Worm (Caenorhabditis elegans) whole organism, young adult: ENCODE data around the gene T13C5.6.

Experiments
- B0261.1 ChIP-seq: sonication (generic microtip); optimal IDR thresholded peaks from 2 replicates; lab custom pipeline; 2016; ENCODE audit warnings: mild to moderate bottlenecking, missing genetic modification characterization, moderate library complexity, missing compliant biosample characterization
- F10E7.11 ChIP-seq: sonication (generic microtip); optimal IDR thresholded peaks from 2 replicates; lab custom pipeline; 2017; ENCODE audit warnings: mild to moderate bottlenecking, missing genetic modification characterization, moderate library complexity, missing compliant biosample characterization
- F23B12.7 ChIP-seq: sonication (generic microtip); optimal IDR thresholded peaks from 2 replicates; lab custom pipeline; 2017; ENCODE audit warnings: missing genetic modification characterization, mild to moderate bottlenecking, missing compliant biosample characterization, antibody characterized with exemption, moderate library complexity; ENCODE audit not compliant: insufficient read depth
- F39B2.1 ChIP-seq: fragments of 200-800 bp; sonication (Bioruptor generic); IDR thresholded peaks from 2 replicates; pipeline ENCODE4 v1.3.6; 2022; ENCODE audit warnings: missing genetic modification reagents, missing genetic modification characterization, missing compliant biosample characterization
- F52B5.7 ChIP-seq: sonication (generic microtip); optimal IDR thresholded peaks from 2 replicates; lab custom pipeline; 2016; ENCODE audit warnings: mild to moderate bottlenecking, missing genetic modification characterization, missing compliant biosample characterization
- F57A8.1 ChIP-seq: fragments of 200-800 bp; sonication (Bioruptor generic); optimal IDR thresholded peaks from 2 replicates; lab custom pipeline; 2018; ENCODE audit warnings: mild to moderate bottlenecking, missing genetic modification characterization, moderate library complexity, missing compliant biosample characterization
- Y53F4B.3 ChIP-seq: fragments of 200-800 bp; sonication (Bioruptor generic); IDR thresholded peaks from 2 replicates; pipeline ENCODE4 v1.3.6; 2022; ENCODE audit warnings: missing genetic modification reagents, missing genetic modification characterization, missing compliant biosample characterization
- Y53G8AR.9 ChIP-seq: fragments of 200-800 bp; sonication (Bioruptor generic); conservative IDR thresholded peaks from 2 replicates; pipeline ENCODE4 v1.3.6; 2022; ENCODE audit warnings: missing genetic modification reagents, missing genetic modification characterization, missing compliant biosample characterization
- Y67H2A.10 ChIP-seq: fragments of 200-800 bp; sonication (Bioruptor generic); conservative IDR thresholded peaks from 2 replicates; pipeline ENCODE4 v1.3.6; 2022; ENCODE audit warnings: missing genetic modification reagents, missing genetic modification characterization, missing compliant biosample characterization
- aptf-2 ChIP-seq: fragments of 200-800 bp; sonication (Bioruptor generic); conservative IDR thresholded peaks from 2 replicates; pipeline ENCODE4 v1.3.6; 2022; ENCODE audit warnings: missing genetic modification reagents, missing genetic modification characterization, missing compliant biosample characterization
- attf-6 ChIP-seq: fragments of 200-800 bp; sonication (Bioruptor generic); IDR thresholded peaks from 2 replicates; pipeline ENCODE4 v1.3.6; 2022; ENCODE audit warnings: missing genetic modification reagents, missing genetic modification characterization, missing compliant biosample characterization
- bed-2 ChIP-seq: fragments of 200-800 bp; sonication (Bioruptor generic); IDR thresholded peaks from 2 replicates; pipeline ENCODE4 v1.3.6; 2022; ENCODE audit warnings: missing genetic modification reagents, missing genetic modification characterization, missing compliant biosample characterization
- cebp-1 ChIP-seq, 2 experiments: fragments of 200-800 bp in 1 of 2; sonication (Bioruptor generic) in 1 of 2; sonication (generic microtip) in 1 of 2; IDR thresholded peaks in 1 of 2; optimal IDR thresholded peaks in 1 of 2; 2 replicates each; pipeline versions ENCODE4 v1.3.6 to Lab custom; 2017 to 2022; ENCODE audit warnings: missing compliant biosample characterization in 2 of 2, missing genetic modification characterization in 2 of 2, mild to moderate bottlenecking in 1 of 2, missing genetic modification reagents in 1 of 2, moderate library complexity in 1 of 2
- cebp-2 ChIP-seq: fragments of 200-800 bp; sonication (Bioruptor generic); IDR thresholded peaks from 2 replicates; pipeline ENCODE4 v1.3.6; 2022; ENCODE audit warnings: missing genetic modification characterization, missing compliant biosample characterization
- ceh-40 ChIP-seq: fragments of 200-800 bp; sonication (Bioruptor generic); IDR thresholded peaks from 2 replicates; pipeline ENCODE4 v1.3.6; 2022; ENCODE audit warnings: missing genetic modification characterization, missing compliant biosample characterization
- chd-7 ChIP-seq: sonication (generic microtip); optimal IDR thresholded peaks from 2 replicates; lab custom pipeline; 2016; ENCODE audit warnings: mild to moderate bottlenecking, missing genetic modification characterization, moderate library complexity, missing compliant biosample characterization
- dox-1 ChIP-seq: fragments of 200-800 bp; sonication (Bioruptor generic); IDR thresholded peaks from 2 replicates; pipeline ENCODE4 v1.3.6; 2022; ENCODE audit warnings: missing genetic modification reagents, missing genetic modification characterization, missing compliant biosample characterization
- fkh-3 ChIP-seq: sonication (generic microtip); optimal IDR thresholded peaks from 2 replicates; lab custom pipeline; 2016; ENCODE audit warnings: mild to moderate bottlenecking, missing genetic modification characterization, missing compliant biosample characterization
- gei-17 ChIP-seq: fragments of 200-800 bp; sonication (Bioruptor generic); optimal IDR thresholded peaks from 2 replicates; lab custom pipeline; 2018; ENCODE audit warnings: mild to moderate bottlenecking, missing genetic modification characterization, missing compliant biosample characterization
- hmg-20 ChIP-seq: fragments of 200-800 bp; sonication (Bioruptor generic); IDR thresholded peaks from 2 replicates; pipeline ENCODE4 v1.3.6; 2022; ENCODE audit warnings: missing genetic modification reagents, missing genetic modification characterization, missing compliant biosample characterization
- lin-26 ChIP-seq: fragments of 200-800 bp; sonication (Bioruptor generic); IDR thresholded peaks from 2 replicates; pipeline ENCODE4 v1.3.6; 2022; ENCODE audit warnings: missing genetic modification reagents, missing genetic modification characterization, missing compliant biosample characterization
- lsl-1 ChIP-seq: fragments of 200-800 bp; sonication (Bioruptor generic); optimal IDR thresholded peaks from 2 replicates; lab custom pipeline; 2018; ENCODE audit warnings: mild to moderate bottlenecking, missing genetic modification characterization, moderate library complexity, missing compliant biosample characterization
- mxl-1 ChIP-seq: sonication (generic microtip); optimal IDR thresholded peaks from 2 replicates; lab custom pipeline; 2016; ENCODE audit warnings: missing genetic modification characterization, missing compliant biosample characterization
- nfya-1 ChIP-seq: sonication (generic microtip); optimal IDR thresholded peaks from 2 replicates; lab custom pipeline; 2017; ENCODE audit warnings: antibody characterized with exemption, missing compliant biosample characterization, missing genetic modification characterization, borderline replicate concordance; ENCODE audit not compliant: insufficient read depth
- nhr-179 ChIP-seq: sonication (generic microtip); optimal IDR thresholded peaks from 2 replicates; lab custom pipeline; 2016; ENCODE audit warnings: mild to moderate bottlenecking, missing genetic modification characterization, missing compliant biosample characterization
- nhr-80 ChIP-seq: sonication (generic microtip); optimal IDR thresholded peaks from 2 replicates; lab custom pipeline; 2016; ENCODE audit warnings: missing genetic modification characterization, missing compliant biosample characterization
- pbrm-1 ChIP-seq: fragments of 200-800 bp; sonication (Bioruptor generic); IDR thresholded peaks from 2 replicates; pipeline ENCODE4 v1.3.6; 2022; ENCODE audit warnings: missing genetic modification reagents, missing genetic modification characterization, missing compliant biosample characterization
- pha-4 ChIP-seq: fragments of 150-350 bp; sonication (generic microtip); optimal IDR thresholded peaks from 2 replicates; lab custom pipeline; 2014; ENCODE audit warnings: missing biosample characterization, missing genetic modification reagents, missing genetic modification characterization
- rcor-1 ChIP-seq: fragments of 200-800 bp; sonication (Bioruptor generic); IDR thresholded peaks from 2 replicates; pipeline ENCODE4 v1.3.6; 2022; ENCODE audit warnings: missing genetic modification reagents, missing genetic modification characterization, missing compliant biosample characterization
- rec-8 ChIP-seq, 2 experiments: sonication (generic microtip); optimal IDR thresholded peaks; 2 replicates each; lab custom pipeline; 2016; ENCODE audit warnings: mild to moderate bottlenecking in 2 of 2, missing genetic modification characterization in 2 of 2, missing genetic modification reagents in 2 of 2, missing genotype in 2 of 2, missing biosample characterization in 1 of 2, missing compliant biosample characterization in 1 of 2, moderate library complexity in 1 of 2
- repo-1 ChIP-seq: sonication (generic microtip); optimal IDR thresholded peaks from 2 replicates; lab custom pipeline; 2017; ENCODE audit warnings: mild to moderate bottlenecking, missing genetic modification characterization, missing compliant biosample characterization
- rpc-1 ChIP-seq, 2 experiments: fragments of 150-350 bp in 1 of 2; sonication (generic microtip) in 1 of 2; optimal IDR thresholded peaks; 2 replicates each; lab custom pipeline; 2014 to 2018; ENCODE audit warnings: missing biosample characterization in 1 of 2, missing genetic modification characterization in 1 of 2, missing genetic modification reagents in 1 of 2, missing genotype in 1 of 2
- snpc-1.3 ChIP-seq: sonication (generic microtip); optimal IDR thresholded peaks from 2 replicates; lab custom pipeline; 2017; ENCODE audit warnings: missing genetic modification characterization, mild to moderate bottlenecking, missing compliant biosample characterization, antibody characterized with exemption, moderate library complexity, missing genotype, missing genetic modification reagents; ENCODE audit not compliant: insufficient read depth
- sptf-2 ChIP-seq: fragments of 200-800 bp; sonication (Bioruptor generic); optimal IDR thresholded peaks from 2 replicates; lab custom pipeline; 2018; ENCODE audit warnings: mild to moderate bottlenecking, missing genetic modification characterization, missing compliant biosample characterization
- tbp1 ChIP-seq: fragments of 200-800 bp; sonication (Bioruptor generic); optimal IDR thresholded peaks from 2 replicates; lab custom pipeline; 2018; ENCODE audit warnings: mild to moderate bottlenecking, missing genetic modification characterization, missing compliant biosample characterization
- zfh-2 ChIP-seq: fragments of 200-800 bp; sonication (Bioruptor generic); conservative IDR thresholded peaks from 2 replicates; pipeline ENCODE4 v1.3.6; 2022; ENCODE audit warnings: missing genetic modification reagents, missing genetic modification characterization, missing compliant biosample characterization
- ztf-25 ChIP-seq: fragments of 200-800 bp; sonication (Bioruptor generic); IDR thresholded peaks from 2 replicates; pipeline ENCODE4 v1.3.6; 2022; ENCODE audit warnings: missing genetic modification reagents, missing genetic modification characterization, missing compliant biosample characterization

Gene T13C5.6

ce11 chrX:6189955-6190354 lies 17.5 kb downstream of the T13C5.6 start, which contains the start of gene T13C5.9:
Gene T13C5.9, plus strand, starts transcription at chrX:6190255.
- TF ChIP-seq repo-1 (tag; lab: Kevin White, UChicago) (no peak), sptf-2 (no peak)

DNA sequence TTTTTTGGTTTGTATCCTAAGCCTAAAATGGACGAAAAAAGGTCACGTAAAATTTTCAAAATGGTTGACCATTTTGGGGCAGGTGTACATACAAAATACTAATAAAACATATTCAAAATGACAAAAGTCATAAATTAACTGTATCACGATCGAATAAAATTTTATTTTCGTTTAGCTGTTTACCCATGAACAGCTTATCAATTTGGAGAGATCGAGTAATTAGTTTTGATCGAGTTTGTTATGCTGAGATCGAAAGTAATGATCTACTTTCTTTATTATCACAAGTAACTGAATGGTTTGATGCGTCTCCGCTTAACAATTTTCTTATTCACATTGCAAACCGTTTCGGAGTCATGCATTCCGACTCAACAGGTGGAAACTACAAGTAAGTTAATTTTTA lies 19.6 kb downstream of the T13C5.6 start, which contains the start of gene T13C5.10:
Gene T13C5.10, plus strand, starts transcription at position 301 of the 400 bp plus-strand sequence.
- no peak for TF ChIP-seq repo-1 (tag; lab: Kevin White, UChicago)
- TF ChIP-seq ceh-40 (GFP tag; lab: Robert Waterston, UW) = no peak
- no peak for TF ChIP-seq tbp1 (GFP tag; lab: Kevin White, UChicago)
- TF ChIP-seq Y53F4B.3 = no peak
- no peak for TF ChIP-seq rcor-1
- TF ChIP-seq ztf-25 (GFP tag; lab: Robert Waterston, UW) = no peak
- no peak for TF ChIP-seq gei-17 (GFP tag; lab: Kevin White, UChicago)
- no peak for TF ChIP-seq hmg-20
- no peak for TF ChIP-seq chd-7 (tag; lab: Kevin White, UChicago)
- TF ChIP-seq rec-8 (tag; optimal IDR thresholded peaks at IDR 0.05; lab: Kevin White, UChicago) = no peak
- no peak for TF ChIP-seq attf-6 (GFP tag; lab: Robert Waterston, UW)
- no peak for TF ChIP-seq snpc-1.3
- TF ChIP-seq, all 124 proteins: peak for 0

- TF ChIP-seq mxl-1 (no peak), nfya-1 (no peak), bed-2 (no peak), lsl-1 (no peak), fkh-3 (no peak)
Observed at ce11 chrX:6184709-6185108, 22.8 kb downstream of the T13C5.6 start, which contains the start of gene T13C5.2. Gene T13C5.2, plus strand, starts transcription at chrX:6185009.

DNA sequence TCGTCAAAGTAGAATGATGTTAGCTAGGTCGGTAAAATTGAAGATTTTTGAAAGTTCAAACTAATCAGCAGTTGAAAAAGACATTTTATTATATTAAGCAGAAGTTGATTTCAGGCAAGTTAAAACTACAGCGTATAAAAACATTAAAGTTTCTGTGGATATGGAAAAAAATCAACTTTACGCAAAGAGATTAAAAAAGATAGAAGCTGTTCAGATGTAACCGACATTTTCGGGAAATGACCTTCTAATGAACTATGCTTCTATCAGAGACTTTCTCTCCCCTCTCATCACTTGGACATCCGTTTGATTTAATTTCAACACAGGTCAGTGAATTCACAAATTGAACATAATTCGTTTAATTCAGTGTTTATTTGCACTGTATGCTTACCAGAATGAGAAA lies 27.2 kb downstream of the T13C5.6 start, which contains the start of gene T13C5.7:
Gene T13C5.7, plus strand, starts transcription at position 301 of the 400 bp plus-strand sequence.
- TF ChIP-seq F57A8.1 (GFP tag; lab: Kevin White, UChicago) (no peak), Y67H2A.10 (no peak), F10E7.11 (tag; lab: Kevin White, UChicago) (no peak), hmg-20 (no peak), snpc-1.3 (no peak), cebp-1 (GFP tag; IDR thresholded peaks at IDR 0.05; lab: Robert Waterston, UW) (no peak), cebp-1 (tag; optimal IDR thresholded peaks at IDR 0.05; lab: Kevin White, UChicago) (no peak), F39B2.1 (GFP tag; lab: Robert Waterston, UW) (no peak), dox-1 (no peak), Y53G8AR.9 (no peak)
- TF ChIP-seq, all 124 proteins: peak for 0

- TF ChIP-seq nhr-179 = no peak
- no peak for TF ChIP-seq fkh-3
- no peak for TF ChIP-seq aptf-2 (GFP tag; lab: Robert Waterston, UW)
- no peak for TF ChIP-seq pha-4 (tag; lab: Kevin White, UChicago)
- TF ChIP-seq F23B12.7 (tag; lab: Kevin White, UChicago) = no peak
- TF ChIP-seq Y67H2A.10 = no peak
- no peak for TF ChIP-seq zfh-2 (GFP tag; lab: Robert Waterston, UW)
- no peak for TF ChIP-seq B0261.1 (tag; lab: Kevin White, UChicago)
- no peak for TF ChIP-seq cebp-2
- TF ChIP-seq pbrm-1 (GFP tag; lab: Robert Waterston, UW) = no peak
- no peak for TF ChIP-seq rpc-1 (optimal IDR thresholded peaks at IDR 0.05; lab: Kevin White, UChicago)
- no peak for TF ChIP-seq rpc-1 (tag; optimal IDR thresholded peaks at IDR 0.05; lab: Kevin White, UChicago)
- no peak for TF ChIP-seq sptf-2
- no peak for TF ChIP-seq nhr-80 (tag; lab: Kevin White, UChicago)
- no peak for TF ChIP-seq F52B5.7 (tag; lab: Kevin White, UChicago)
- TF ChIP-seq mxl-1 = no peak
- no peak for TF ChIP-seq lin-26 (GFP tag; lab: Robert Waterston, UW)
- no peak for TF ChIP-seq F39B2.1 (GFP tag; lab: Robert Waterston, UW)
- TF ChIP-seq, all 124 proteins: peak for 0
Observed at ce11 chrX:6178989-6179388, 28.5 kb downstream of the T13C5.6 start.
